Worm (Caenorhabditis elegans) whole organism, L2 larva: ENCODE measurements around the gene C54D2.6.

ENCODE experiments used
- C34F6.9 ChIP-seq: fragments of 150-350 bp; optimal IDR thresholded peaks from 2 replicates; lab custom pipeline; 2014; ENCODE audit warnings: missing biosample characterization, missing genetic modification characterization
- F13H6.1 ChIP-seq: sonication (generic microtip); optimal IDR thresholded peaks from 2 replicates; lab custom pipeline; 2016; ENCODE audit warnings: missing genetic modification characterization, missing compliant biosample characterization
- ZK546.5 ChIP-seq: sonication (generic microtip); optimal IDR thresholded peaks from 2 replicates; lab custom pipeline; 2017; ENCODE audit warnings: missing biosample characterization, missing genetic modification characterization
- alr-1 ChIP-seq: fragments of 150-350 bp; optimal IDR thresholded peaks from 2 replicates; lab custom pipeline; 2014; ENCODE audit warnings: missing biosample characterization, missing genetic modification characterization
- aly-2 ChIP-seq: fragments of 150-350 bp; optimal IDR thresholded peaks from 2 replicates; lab custom pipeline; 2014; ENCODE audit warnings: missing biosample characterization, missing genetic modification characterization
- ama-1 ChIP-seq: fragments of 150-350 bp; optimal IDR thresholded peaks from 2 replicates; lab custom pipeline; 2018; ENCODE audit warnings: inconsistent platforms
- blmp-1 ChIP-seq: sonication (generic microtip); optimal IDR thresholded peaks from 2 replicates; lab custom pipeline; 2017; ENCODE audit warnings: missing genetic modification characterization, mild to moderate bottlenecking, missing compliant biosample characterization, antibody characterized with exemption, moderate library complexity; ENCODE audit not compliant: insufficient read depth
- ceh-16 ChIP-seq: fragments of 150-350 bp; optimal IDR thresholded peaks from 2 replicates; lab custom pipeline; 2014; ENCODE audit warnings: missing biosample characterization, missing genetic modification characterization
- ceh-82 ChIP-seq: fragments of 150-350 bp; optimal IDR thresholded peaks from 2 replicates; lab custom pipeline; 2014; ENCODE audit warnings: missing biosample characterization, missing genetic modification characterization
- crh-2 ChIP-seq: sonication (generic microtip); optimal IDR thresholded peaks from 2 replicates; lab custom pipeline; 2017; ENCODE audit warnings: missing biosample characterization, missing genetic modification characterization
- egl-27 ChIP-seq: sonication (generic microtip); optimal IDR thresholded peaks from 3 replicates; lab custom pipeline; 2017; ENCODE audit warnings: missing biosample characterization, missing genetic modification reagents, missing genetic modification characterization
- elt-1 ChIP-seq: fragments of 150-350 bp; optimal IDR thresholded peaks from 2 replicates; lab custom pipeline; 2014; ENCODE audit warnings: missing biosample characterization, missing genetic modification characterization
- elt-3 ChIP-seq: sonication (generic microtip); optimal IDR thresholded peaks from 2 replicates; lab custom pipeline; 2017; ENCODE audit warnings: missing biosample characterization, missing genetic modification characterization
- fos-1 ChIP-seq: fragments of 150-350 bp; optimal IDR thresholded peaks from 2 replicates; lab custom pipeline; 2014; ENCODE audit warnings: missing biosample characterization, missing genetic modification characterization
- gmeb-1 ChIP-seq: fragments of 150-350 bp; optimal IDR thresholded peaks from 2 replicates; lab custom pipeline; 2014; ENCODE audit warnings: missing biosample characterization, missing genetic modification characterization
- lin-11 ChIP-seq: fragments of 150-350 bp; sonication (generic microtip); optimal IDR thresholded peaks from 2 replicates; lab custom pipeline; 2014; ENCODE audit warnings: missing biosample characterization, missing genetic modification characterization, inconsistent platforms, mixed read lengths
- lin-13 ChIP-seq: fragments of 150-350 bp; optimal IDR thresholded peaks from 2 replicates; lab custom pipeline; 2014; ENCODE audit warnings: missing biosample characterization, missing genetic modification reagents, missing genetic modification characterization
- lsy-2 ChIP-seq, 2 experiments: fragments of 150-350 bp in 1 of 2; sonication (generic microtip) in 1 of 2; optimal IDR thresholded peaks; 2 replicates each; lab custom pipeline; 2014 to 2017; ENCODE audit warnings: missing biosample characterization in 2 of 2, missing genetic modification characterization in 2 of 2
- mbf-1 ChIP-seq: sonication (generic microtip); optimal IDR thresholded peaks from 2 replicates; lab custom pipeline; 2017; ENCODE audit warnings: missing biosample characterization, missing genetic modification characterization
- mdl-1 ChIP-seq, 2 experiments: fragments of 150-350 bp in 1 of 2; sonication (generic microtip) in 1 of 2; optimal IDR thresholded peaks; 2 replicates each; lab custom pipeline; 2017; ENCODE audit warnings: missing biosample characterization in 2 of 2, missing genetic modification characterization in 2 of 2
- nhr-12 ChIP-seq: fragments of 150-350 bp; optimal IDR thresholded peaks from 2 replicates; lab custom pipeline; 2014; ENCODE audit warnings: missing biosample characterization, missing genetic modification characterization
- nhr-129 ChIP-seq: fragments of 150-350 bp; optimal IDR thresholded peaks from 2 replicates; lab custom pipeline; 2014; ENCODE audit warnings: missing biosample characterization, missing genetic modification characterization
- nhr-21 ChIP-seq: fragments of 150-350 bp; optimal IDR thresholded peaks from 2 replicates; lab custom pipeline; 2014; ENCODE audit warnings: missing biosample characterization, missing genetic modification characterization
- nhr-23 ChIP-seq: fragments of 150-350 bp; optimal IDR thresholded peaks from 2 replicates; lab custom pipeline; 2014; ENCODE audit warnings: missing biosample characterization, missing genetic modification reagents, missing genetic modification characterization
- nhr-237 ChIP-seq: fragments of 150-350 bp; optimal IDR thresholded peaks from 2 replicates; lab custom pipeline; 2014; ENCODE audit warnings: missing biosample characterization, missing genetic modification characterization
- nhr-25 ChIP-seq: fragments of 150-350 bp; sonication (generic microtip); optimal IDR thresholded peaks from 3 replicates; lab custom pipeline; 2014; ENCODE audit warnings: missing biosample characterization, missing genetic modification characterization
- nhr-6 ChIP-seq: fragments of 150-350 bp; optimal IDR thresholded peaks from 2 replicates; lab custom pipeline; 2014; ENCODE audit warnings: missing biosample characterization, missing genetic modification characterization
- nhr-77 ChIP-seq: fragments of 150-350 bp; optimal IDR thresholded peaks from 2 replicates; lab custom pipeline; 2014; ENCODE audit warnings: missing biosample characterization, missing genetic modification characterization
- peb-1 ChIP-seq: fragments of 150-350 bp; optimal IDR thresholded peaks from 2 replicates; lab custom pipeline; 2014; ENCODE audit warnings: missing biosample characterization, missing genetic modification characterization
- sem-4 ChIP-seq: fragments of 150-350 bp; optimal IDR thresholded peaks from 2 replicates; lab custom pipeline; 2014; ENCODE audit warnings: missing biosample characterization, missing genetic modification reagents, missing genetic modification characterization
- skn-1 ChIP-seq: sonication (generic microtip); optimal IDR thresholded peaks from 2 replicates; lab custom pipeline; 2017; ENCODE audit warnings: missing biosample characterization, missing genetic modification characterization
- sma-3 ChIP-seq: sonication (generic microtip); optimal IDR thresholded peaks from 2 replicates; lab custom pipeline; 2016; ENCODE audit warnings: missing genetic modification reagents, missing genetic modification characterization, missing compliant biosample characterization
- sma-9 ChIP-seq, 2 experiments: fragments of 150-350 bp in 1 of 2; sonication (generic microtip) in 1 of 2; optimal IDR thresholded peaks; 2 replicates each; lab custom pipeline; 2014 to 2016; ENCODE audit warnings: missing genetic modification characterization in 2 of 2, mild to moderate bottlenecking in 1 of 2, missing biosample characterization in 1 of 2, missing compliant biosample characterization in 1 of 2, missing genetic modification reagents in 1 of 2, moderate library complexity in 1 of 2
- snpc-4 ChIP-seq: fragments of 150-350 bp; optimal IDR thresholded peaks from 2 replicates; lab custom pipeline; 2014; ENCODE audit warnings: missing biosample characterization, missing genetic modification characterization
- unc-39 ChIP-seq: fragments of 150-350 bp; optimal IDR thresholded peaks from 2 replicates; lab custom pipeline; 2014; ENCODE audit warnings: missing biosample characterization, missing genetic modification characterization
- unc-55 ChIP-seq: fragments of 150-350 bp; sonication (generic microtip); optimal IDR thresholded peaks from 3 replicates; lab custom pipeline; 2014; ENCODE audit warnings: missing biosample characterization, missing genetic modification reagents, missing genetic modification characterization
- unc-62 ChIP-seq: fragments of 150-350 bp; optimal IDR thresholded peaks from 2 replicates; lab custom pipeline; 2014; ENCODE audit warnings: missing biosample characterization, missing genetic modification reagents, missing genetic modification characterization
- zag-1 ChIP-seq: fragments of 150-350 bp; optimal IDR thresholded peaks from 2 replicates; lab custom pipeline; 2014; ENCODE audit warnings: missing biosample characterization, missing genetic modification characterization
- ztf-1 ChIP-seq: fragments of 200-800 bp; sonication (Bioruptor generic); conservative IDR thresholded peaks from 2 replicates; pipeline ENCODE4 v1.3.6; 2022; ENCODE audit warnings: missing genetic modification characterization, missing compliant biosample characterization
- ztf-11 ChIP-seq: sonication (generic microtip); optimal IDR thresholded peaks from 2 replicates; lab custom pipeline; 2017; ENCODE audit warnings: missing biosample characterization, missing genetic modification characterization
- ztf-4 ChIP-seq: fragments of 150-350 bp; optimal IDR thresholded peaks from 2 replicates; lab custom pipeline; 2014; ENCODE audit warnings: missing biosample characterization, missing genetic modification characterization

Gene C54D2.6

ce11 chrX:7838582-7838981 lies 8.7 kb downstream of the C54D2.6 start, which contains the start of gene nlp-101:
TSS of gene nlp-101 (plus strand) at chrX:7838882.
- TF ChIP-seq unc-62 (GFP tag; lab: Kevin White, UChicago) (no peak), nhr-77 (tag; lab: Kevin White, UChicago) (no peak), zag-1 (tag; lab: Kevin White, UChicago) (no peak), ceh-82 (tag; lab: Kevin White, UChicago) (no peak), nhr-237 (tag; lab: Kevin White, UChicago) (no peak), snpc-4 (no peak), crh-2 (no peak), ZK546.5 (tag; lab: Kevin White, UChicago) (no peak), sem-4 (tag; lab: Kevin White, UChicago) (no peak), nhr-23 (tag; lab: Kevin White, UChicago) (no peak), elt-1 (no peak), alr-1 (no peak), fos-1 (tag; lab: Kevin White, UChicago) (no peak), mdl-1 (tag; optimal IDR thresholded peaks at IDR 0.05; lab: Kevin White, UChicago) (no peak), elt-3 (tag; lab: Kevin White, UChicago) (no peak), mbf-1 (no peak), ceh-16 (tag; lab: Kevin White, UChicago) (no peak)

- no peak for TF ChIP-seq zag-1 (tag; lab: Kevin White, UChicago)
- no peak for TF ChIP-seq nhr-77 (tag; lab: Kevin White, UChicago)
- TF ChIP-seq nhr-237 (tag; lab: Kevin White, UChicago) = no peak
Measured at ce11 chrX:7834117-7834516, 13.2 kb downstream of the C54D2.6 start, which contains the start of gene sul-3. TSS of gene sul-3 (minus strand) at chrX:7834217.

- TF ChIP-seq fos-1 (tag; lab: Kevin White, UChicago) (no peak), mdl-1 (tag; optimal IDR thresholded peaks at IDR 0.05; lab: Kevin White, UChicago) (no peak), nhr-12 (tag; lab: Kevin White, UChicago) (no peak), sma-9 (GFP tag; optimal IDR thresholded peaks at IDR 0.05; lab: Kevin White, UChicago) (no peak), sma-9 (tag; optimal IDR thresholded peaks at IDR 0.05; lab: Kevin White, UChicago) (no peak), sem-4 (tag; lab: Kevin White, UChicago) (no peak), unc-62 (GFP tag; lab: Kevin White, UChicago) (no peak), unc-39 (no peak), ztf-1 (no peak), nhr-6 (no peak), zag-1 (tag; lab: Kevin White, UChicago) (no peak), crh-2 (no peak)
- TF ChIP-seq, all 48 proteins: peak for 0
Measured at ce11 chrX:7827989-7828388, 19.3 kb downstream of the C54D2.6 start.

- no peak for TF ChIP-seq ztf-1
- TF ChIP-seq sma-9 (GFP tag; optimal IDR thresholded peaks at IDR 0.05; lab: Kevin White, UChicago) = peak; percentile 8
- no peak for TF ChIP-seq sma-9 (tag; optimal IDR thresholded peaks at IDR 0.05; lab: Kevin White, UChicago)
- TF ChIP-seq mdl-1 (tag; optimal IDR thresholded peaks at IDR 0.05; lab: Kevin White, UChicago) = no peak
- TF ChIP-seq aly-2 (tag; lab: Kevin White, UChicago) = no peak
- TF ChIP-seq blmp-1 (tag; lab: Kevin White, UChicago) = peak; percentile 23
- TF ChIP-seq nhr-25 (tag; lab: Kevin White, UChicago) = peak; percentile 22
Measured at ce11 chrX:7826590-7827260, 20.6 kb downstream of the C54D2.6 start.

- TF ChIP-seq mdl-1 (tag; optimal IDR thresholded peaks at IDR 0.05; lab: Kevin White, UChicago) = peak in 1 of 2 experiments; percentile 26
- TF ChIP-seq elt-1 = peak; percentile 77
- peak; percentile 80 for TF ChIP-seq nhr-25 (tag; lab: Kevin White, UChicago)
- no peak for TF ChIP-seq zag-1 (tag; lab: Kevin White, UChicago)
- TF ChIP-seq alr-1 = no peak
- no peak for TF ChIP-seq peb-1 (tag; lab: Kevin White, UChicago)
- TF ChIP-seq ceh-16 (tag; lab: Kevin White, UChicago) = peak; percentile 88
- TF ChIP-seq sem-4 (tag; lab: Kevin White, UChicago) = peak; percentile 9
- peak; percentile 79 for TF ChIP-seq nhr-21 (tag; lab: Kevin White, UChicago)
- TF ChIP-seq crh-2 = peak; percentile 80
- TF ChIP-seq sma-3 = peak; percentile 44
- TF ChIP-seq ZK546.5 (tag; lab: Kevin White, UChicago) = no peak
- TF ChIP-seq ztf-4 = no peak
- TF ChIP-seq nhr-6 = peak; percentile 52
- no peak for TF ChIP-seq skn-1 (tag; lab: Kevin White, UChicago)
- peak in 1 of 2 experiments; percentile 56 for TF ChIP-seq lsy-2 (tag; optimal IDR thresholded peaks at IDR 0.05; lab: Kevin White, UChicago)
- TF ChIP-seq F13H6.1 (tag; lab: Kevin White, UChicago) = peak; percentile 39
- peak; percentile 99 for TF ChIP-seq nhr-129 (tag; lab: Kevin White, UChicago)
- TF ChIP-seq ztf-11 (tag; lab: Kevin White, UChicago) = no peak
- peak; percentile 55 for TF ChIP-seq egl-27 (tag; lab: Kevin White, UChicago)
- TF ChIP-seq fos-1 (tag; lab: Kevin White, UChicago) = peak; percentile 86
- no peak for TF ChIP-seq ama-1 (lab: Kevin White, UChicago)
- peak; percentile 53 for TF ChIP-seq C34F6.9
- TF ChIP-seq nhr-23 (tag; lab: Kevin White, UChicago) = peak; percentile 51
- peak; percentile 11 for TF ChIP-seq gmeb-1 (tag; lab: Kevin White, UChicago)
- TF ChIP-seq lin-13 (GFP tag; lab: Kevin White, UChicago) = peak; percentile 50
- TF ChIP-seq unc-55 (GFP tag; lab: Kevin White, UChicago) = no peak
- TF ChIP-seq blmp-1 (tag; lab: Kevin White, UChicago) = peak; percentile 51
- TF ChIP-seq mbf-1 = no peak
- peak; percentile 8 for TF ChIP-seq lin-11 (tag; lab: Kevin White, UChicago)
Measured at ce11 chrX:7825707-7826106, 21.6 kb downstream of the C54D2.6 start.
